Worm (Caenorhabditis elegans): ENCODE data around the gene srh-204.

- no peak for TF ChIP-seq lin-15B (tag; optimal IDR thresholded peaks at IDR 0.05)
- no peak for TF ChIP-seq nhr-237 (tag; optimal IDR thresholded peaks at IDR 0.05)
- TF ChIP-seq ztf-11 (tag; optimal IDR thresholded peaks at IDR 0.05): no peak
- no peak for TF ChIP-seq zag-1 (tag; optimal IDR thresholded peaks at IDR 0.05)
- no peak for TF ChIP-seq ceh-82 (tag; optimal IDR thresholded peaks at IDR 0.05)
- no peak for TF ChIP-seq nhr-76 (tag; optimal IDR thresholded peaks at IDR 0.05)
- no peak for TF ChIP-seq nhr-28 (tag; optimal IDR thresholded peaks at IDR 0.05)
- no peak for TF ChIP-seq elt-1 (tag; optimal IDR thresholded peaks at IDR 0.05)
- TF ChIP-seq nhr-67 (tag; optimal IDR thresholded peaks at IDR 0.05): no peak
- no peak for TF ChIP-seq pha-4 (tag; optimal IDR thresholded peaks at IDR 0.05)
- TF ChIP-seq skn-1 (tag; optimal IDR thresholded peaks at IDR 0.05): no peak
Measured at ce11 chrV:4264516-4264915, 24.3 kb upstream of the srh-204 start, which contains the start of gene srt-35.

Data from whole organism, L3 larva.